Worm (Caenorhabditis elegans) whole organism, early embryonic: Measurements from ENCODE around the gene ugt-39.

Experiments used
- F13C5.2 ChIP-seq: sonication (generic microtip); optimal IDR thresholded peaks from 2 replicates; lab custom pipeline; 2017; ENCODE audit warnings: mild to moderate bottlenecking, missing genetic modification characterization, inconsistent platforms, missing compliant biosample characterization
- ama-1 ChIP-seq: fragments of 150-350 bp; optimal IDR thresholded peaks from 2 replicates; lab custom pipeline; 2014
- ets-7 ChIP-seq: sonication (generic microtip); optimal IDR thresholded peaks from 2 replicates; lab custom pipeline; 2016; ENCODE audit warnings: missing genotype, missing genetic modification characterization, missing compliant biosample characterization
- flt-1 ChIP-seq: fragments of 200-800 bp; sonication (Bioruptor generic); IDR thresholded peaks from 2 replicates; pipeline ENCODE4 v1.3.6; 2022; ENCODE audit warnings: missing genetic modification characterization, missing compliant biosample characterization
- tbx-37 ChIP-seq: fragments of 200-800 bp; sonication (Bioruptor generic); conservative IDR thresholded peaks from 2 replicates; pipeline ENCODE4 v1.3.6; 2022; ENCODE audit warnings: missing genetic modification reagents, missing genetic modification characterization, missing compliant biosample characterization

DNA sequence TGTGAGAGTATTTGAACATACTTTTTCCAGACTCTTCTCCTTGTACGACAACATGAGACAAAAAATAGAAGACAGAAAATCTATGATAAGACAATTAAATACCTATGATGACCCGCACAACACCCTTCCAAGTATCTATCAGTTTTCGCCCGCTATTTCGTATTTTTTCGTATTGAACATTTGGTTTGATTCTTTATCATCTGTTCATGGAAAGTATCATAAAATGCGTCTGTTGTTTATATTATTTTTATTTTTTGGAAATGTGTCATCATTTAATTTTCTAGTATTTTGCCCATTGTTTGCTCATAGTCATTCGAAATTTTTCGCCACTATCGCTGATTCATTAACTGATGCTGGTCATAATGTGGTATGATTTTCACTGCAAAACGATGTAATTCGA is at the start of gene ugt-39:
- TF ChIP-seq flt-1 (GFP tag; lab: Robert Waterston, UW): no peak
- TF ChIP-seq tbx-37 (GFP tag; lab: Robert Waterston, UW): no peak
- no peak for TF ChIP-seq ets-7
- no peak for TF ChIP-seq F13C5.2 (tag; lab: Kevin White, UChicago)
- TF ChIP-seq ama-1 (lab: Kevin White, UChicago): no peak
